Fruit fly (Drosophila melanogaster) whole organism, embryonic: ENCODE measurements around the gene prt.

Experiments
- Antp ChIP-seq: fragments of 200-800 bp; sonication (Bioruptor generic); optimal IDR thresholded peaks from 3 replicates; lab custom pipeline; 2016; ENCODE audit warnings: missing biosample characterization, missing genetic modification characterization
- CG12155 ChIP-seq: fragments of 200-800 bp; sonication (Bioruptor generic); optimal IDR thresholded peaks from 3 replicates; lab custom pipeline; 2016; ENCODE audit warnings: missing biosample characterization, missing genetic modification characterization
- CG12391 ChIP-seq: fragments of 200-800 bp; sonication (Bioruptor generic); optimal IDR thresholded peaks from 3 replicates; lab custom pipeline; 2018; ENCODE audit warnings: missing biosample characterization, mild to moderate bottlenecking, missing genetic modification characterization, moderate library complexity
- CG1529 ChIP-seq: fragments of 200-800 bp; sonication (Bioruptor generic); optimal IDR thresholded peaks from 3 replicates; lab custom pipeline; 2018; ENCODE audit warnings: missing biosample characterization, missing genetic modification characterization
- CG1603 ChIP-seq: fragments of 200-800 bp; sonication (Bioruptor generic); optimal IDR thresholded peaks from 2 replicates; lab custom pipeline; 2019; ENCODE audit warnings: missing biosample characterization, mild to moderate bottlenecking, missing genetic modification characterization, moderate library complexity
- CG1647 ChIP-seq: fragments of 200-800 bp; sonication (Bioruptor generic); optimal IDR thresholded peaks from 3 replicates; lab custom pipeline; 2016; ENCODE audit warnings: missing biosample characterization, missing genetic modification characterization
- CG17328 ChIP-seq: fragments of 200-800 bp; sonication (Bioruptor generic); IDR thresholded peaks from 2 replicates; pipeline ENCODE4 v1.3.6; 2022; ENCODE audit warnings: missing biosample characterization, missing genetic modification characterization
- CG17912 ChIP-seq: fragments of 200-800 bp; sonication (Bioruptor generic); optimal IDR thresholded peaks from 2 replicates; lab custom pipeline; 2018; ENCODE audit warnings: missing biosample characterization, mild to moderate bottlenecking, missing genetic modification characterization
- CG2678 ChIP-seq: fragments of 200-800 bp; sonication (Bioruptor generic); optimal IDR thresholded peaks from 3 replicates; lab custom pipeline; 2019; ENCODE audit warnings: missing biosample characterization, mild to moderate bottlenecking, missing genetic modification characterization, moderate library complexity
- CG33557 ChIP-seq: fragments of 200-800 bp; sonication (Bioruptor generic); optimal IDR thresholded peaks from 2 replicates; lab custom pipeline; 2019; ENCODE audit warnings: missing biosample characterization, mild to moderate bottlenecking, missing genetic modification characterization, moderate library complexity
- CG4424 ChIP-seq: fragments of 200-800 bp; sonication (Bioruptor generic); optimal IDR thresholded peaks from 3 replicates; lab custom pipeline; 2016; ENCODE audit warnings: missing biosample characterization, missing genetic modification characterization
- CG4707 ChIP-seq: fragments of 200-800 bp; sonication (Bioruptor generic); optimal IDR thresholded peaks from 2 replicates; lab custom pipeline; 2018; ENCODE audit warnings: missing biosample characterization, mild to moderate bottlenecking, missing genetic modification characterization, moderate library complexity
- CG7271 ChIP-seq: fragments of 200-800 bp; sonication (Bioruptor generic); optimal IDR thresholded peaks from 2 replicates; lab custom pipeline; 2018; ENCODE audit warnings: missing biosample characterization, mild to moderate bottlenecking, missing genetic modification characterization, moderate library complexity
- CG8281 ChIP-seq: fragments of 200-800 bp; sonication (Bioruptor generic); optimal IDR thresholded peaks from 2 replicates; lab custom pipeline; 2018; ENCODE audit warnings: missing biosample characterization, mild to moderate bottlenecking, missing genetic modification characterization, moderate library complexity
- CG8388 ChIP-seq: fragments of 200-800 bp; sonication (Bioruptor generic); optimal IDR thresholded peaks from 2 replicates; lab custom pipeline; 2019; ENCODE audit warnings: missing biosample characterization, mild to moderate bottlenecking, missing genetic modification characterization, moderate library complexity
- CG8478 ChIP-seq: fragments of >200 bp; optimal IDR thresholded peaks from 2 replicates; lab custom pipeline; 2018
- Chrac-16 ChIP-seq: fragments of 200-800 bp; sonication (Bioruptor generic); optimal IDR thresholded peaks from 3 replicates; lab custom pipeline; 2016; ENCODE audit warnings: missing biosample characterization, missing genetic modification characterization
- Dad ChIP-seq: fragments of 200-800 bp; sonication (Bioruptor generic); optimal IDR thresholded peaks from 3 replicates; lab custom pipeline; 2016; ENCODE audit warnings: missing biosample characterization, missing genetic modification characterization
- Dfd ChIP-seq, 2 experiments: fragments of >200 bp; optimal IDR thresholded peaks; 2 replicates each; lab custom pipeline; 2017; ENCODE audit warnings: missing biosample characterization in 2 of 2, missing genetic modification characterization in 2 of 2
- Dip2 ChIP-seq: fragments of 200-800 bp; sonication (Bioruptor generic); IDR thresholded peaks from 2 replicates; pipeline ENCODE4 v1.3.6; 2022; ENCODE audit warnings: missing biosample characterization, missing genetic modification characterization
- Doc2 ChIP-seq: fragments of 200-800 bp; sonication (Bioruptor generic); IDR thresholded peaks from 2 replicates; pipeline ENCODE4 v1.3.6; 2022; ENCODE audit warnings: missing biosample characterization, missing genetic modification characterization
- Gsc ChIP-seq: fragments of 200-800 bp; sonication (Bioruptor generic); IDR thresholded peaks from 2 replicates; pipeline ENCODE4 v1.3.6; 2022; ENCODE audit warnings: missing biosample characterization, missing genetic modification characterization
- H15 ChIP-seq: fragments of 200-800 bp; sonication (Bioruptor generic); IDR thresholded peaks from 3 replicates; pipeline ENCODE4 v1.3.6; 2022; ENCODE audit warnings: missing biosample characterization, missing genetic modification characterization
- HLH3B ChIP-seq: fragments of 200-800 bp; sonication (Bioruptor generic); IDR thresholded peaks from 2 replicates; pipeline ENCODE4 v1.3.6; 2022; ENCODE audit warnings: missing biosample characterization, missing genetic modification characterization
- HLHmδ ChIP-seq: fragments of 200-800 bp; sonication (Bioruptor generic); optimal IDR thresholded peaks from 2 replicates; lab custom pipeline; 2018; ENCODE audit warnings: missing biosample characterization, mild to moderate bottlenecking, missing genetic modification characterization, moderate library complexity
- Hand ChIP-seq: fragments of 200-800 bp; sonication (Bioruptor generic); optimal IDR thresholded peaks from 2 replicates; lab custom pipeline; 2017; ENCODE audit warnings: mild to moderate bottlenecking, missing biosample characterization, missing genetic modification reagents, missing genetic modification characterization
- Hr3 ChIP-seq: fragments of 200-800 bp; sonication (Bioruptor generic); optimal IDR thresholded peaks from 3 replicates; lab custom pipeline; 2016; ENCODE audit warnings: missing biosample characterization, missing genetic modification characterization
- Meics ChIP-seq: fragments of 200-800 bp; sonication (Bioruptor generic); optimal IDR thresholded peaks from 2 replicates; lab custom pipeline; 2017; ENCODE audit warnings: missing biosample characterization, mild to moderate bottlenecking, missing genetic modification characterization
- Mes4 ChIP-seq: fragments of 200-800 bp; sonication (Bioruptor generic); optimal IDR thresholded peaks from 2 replicates; lab custom pipeline; 2016; ENCODE audit warnings: missing biosample characterization, missing genetic modification characterization
- Poxn ChIP-seq: fragments of 200-800 bp; sonication (Bioruptor generic); IDR thresholded peaks from 2 replicates; pipeline ENCODE4 v1.3.6; 2022; ENCODE audit warnings: missing biosample characterization, missing genetic modification characterization
- Scr ChIP-seq: fragments of 200-800 bp; sonication (Bioruptor generic); IDR thresholded peaks from 2 replicates; pipeline ENCODE4 v1.3.6; 2022; ENCODE audit warnings: missing biosample characterization, missing genetic modification characterization; ENCODE audit not compliant: partially characterized antibody
- Side ChIP-seq: fragments of 200-800 bp; sonication (Bioruptor generic); optimal IDR thresholded peaks from 2 replicates; lab custom pipeline; 2016; ENCODE audit warnings: missing biosample characterization, missing genetic modification characterization
- Sry-β ChIP-seq: fragments of 200-800 bp; sonication (Bioruptor generic); optimal IDR thresholded peaks from 2 replicates; lab custom pipeline; 2018; ENCODE audit warnings: missing biosample characterization, mild to moderate bottlenecking, missing genetic modification characterization, moderate library complexity
- cas ChIP-seq: fragments of 200-800 bp; sonication (Bioruptor generic); IDR thresholded peaks from 2 replicates; pipeline ENCODE4 v1.3.6; 2022; ENCODE audit warnings: missing biosample characterization, missing genetic modification characterization
- fd96Cb ChIP-seq: fragments of 200-800 bp; sonication (Bioruptor generic); optimal IDR thresholded peaks from 2 replicates; lab custom pipeline; 2018; ENCODE audit warnings: missing biosample characterization, mild to moderate bottlenecking, missing genetic modification characterization, moderate library complexity
- inv ChIP-seq: fragments of 200-800 bp; sonication (Bioruptor generic); IDR thresholded peaks from 2 replicates; pipeline ENCODE4 v1.3.6; 2022; ENCODE audit warnings: missing biosample characterization, missing genetic modification characterization; ENCODE audit not compliant: partially characterized antibody
- lab ChIP-seq: fragments of 200-800 bp; sonication (Bioruptor generic); optimal IDR thresholded peaks from 3 replicates; lab custom pipeline; 2017; ENCODE audit warnings: missing biosample characterization, missing genetic modification characterization, mild to moderate bottlenecking, moderate library complexity, missing genetic modification reagents
- lbe ChIP-seq: fragments of 200-800 bp; sonication (Bioruptor generic); optimal IDR thresholded peaks from 2 replicates; lab custom pipeline; 2016; ENCODE audit warnings: missing biosample characterization, mild to moderate bottlenecking, missing genetic modification characterization
- maf-S ChIP-seq: fragments of 200-800 bp; sonication (Bioruptor generic); optimal IDR thresholded peaks from 2 replicates; lab custom pipeline; 2016; ENCODE audit warnings: missing biosample characterization, missing genetic modification characterization
- onecut ChIP-seq: fragments of 200-800 bp; sonication (Bioruptor generic); IDR thresholded peaks from 2 replicates; pipeline ENCODE4 v1.3.6; 2022; ENCODE audit warnings: missing biosample characterization, missing genetic modification characterization
- org-1 ChIP-seq: fragments of 200-800 bp; sonication (Bioruptor generic); optimal IDR thresholded peaks from 2 replicates; lab custom pipeline; 2017; ENCODE audit warnings: missing biosample characterization, missing genetic modification characterization
- phol ChIP-seq: fragments of 200-800 bp; sonication (Bioruptor generic); optimal IDR thresholded peaks from 3 replicates; lab custom pipeline; 2018; ENCODE audit warnings: missing biosample characterization, mild to moderate bottlenecking, missing genetic modification characterization, moderate library complexity
- prd ChIP-seq, 3 experiments: fragments of >200 bp in 2 of 3; fragments of 200-800 bp in 1 of 3; sonication (Bioruptor generic) in 1 of 3; optimal IDR thresholded peaks in 2 of 3; IDR thresholded peaks in 1 of 3; 2 replicates in 2 of 3; 3 replicates in 1 of 3; pipeline versions ENCODE4 v1.3.6 to Lab custom; 2017 to 2022; ENCODE audit warnings: missing biosample characterization in 1 of 3, missing genetic modification characterization in 1 of 3
- row ChIP-seq: fragments of 200-800 bp; sonication (Bioruptor generic); IDR thresholded peaks from 3 replicates; pipeline ENCODE4 v1.3.6; 2022; ENCODE audit warnings: missing biosample characterization, missing genetic modification characterization
- run ChIP-seq: fragments of 200-800 bp; sonication (Bioruptor generic); optimal IDR thresholded peaks from 3 replicates; lab custom pipeline; 2018; ENCODE audit warnings: missing biosample characterization, mild to moderate bottlenecking, missing genetic modification characterization
- sens-2 ChIP-seq: fragments of 200-800 bp; sonication (Bioruptor generic); IDR thresholded peaks from 2 replicates; pipeline ENCODE4 v1.3.6; 2022; ENCODE audit warnings: missing biosample characterization, missing genetic modification characterization
- sisA ChIP-seq: fragments of 200-800 bp; sonication (Bioruptor generic); IDR thresholded peaks from 2 replicates; pipeline ENCODE4 v1.3.6; 2022; ENCODE audit warnings: missing biosample characterization, missing genetic modification characterization
- trem ChIP-seq: fragments of 200-800 bp; optimal IDR thresholded peaks from 3 replicates; lab custom pipeline; 2019; ENCODE audit warnings: missing biosample characterization, mild to moderate bottlenecking, missing genetic modification characterization, moderate library complexity
- ttk ChIP-seq: fragments of 200-800 bp; sonication (Bioruptor generic); IDR thresholded peaks from 2 replicates; pipeline ENCODE4 v2.1.2; 2022; ENCODE audit warnings: missing biosample characterization, missing genetic modification characterization
- vvl ChIP-seq: fragments of 200-800 bp; sonication (Bioruptor generic); IDR thresholded peaks from 2 replicates; pipeline ENCODE4 v1.3.6; 2022; ENCODE audit warnings: missing biosample characterization, missing genetic modification characterization
- zfh2 ChIP-seq: fragments of 200-800 bp; sonication (Bioruptor generic); optimal IDR thresholded peaks from 2 replicates; lab custom pipeline; 2016; ENCODE audit warnings: missing biosample characterization, missing genetic modification characterization

The prt gene

DNA sequence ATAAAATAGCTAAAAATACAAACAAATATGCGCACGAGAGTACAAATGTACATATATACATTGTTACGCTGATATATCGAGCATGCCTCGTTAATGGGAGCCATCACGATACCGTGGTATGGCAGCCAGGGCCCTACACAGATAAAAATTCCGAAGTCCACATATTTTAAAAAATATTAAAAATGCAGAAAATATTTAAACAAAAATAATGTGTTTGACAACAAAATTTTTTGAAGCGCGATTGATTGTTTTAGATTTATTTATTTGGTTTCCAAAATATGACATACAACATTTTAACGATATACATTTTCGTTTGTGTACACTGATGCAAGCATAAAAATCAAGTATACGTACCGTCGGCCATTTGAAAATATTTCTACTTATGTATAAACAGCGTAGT, 27.9 kb upstream of the prt start (continued):
- TF ChIP-seq Dad (GFP tag; lab: Kevin White, UChicago) (peak; percentile 42), CG1603 (tag; lab: Kevin White, UChicago) (peak; percentile 51), Chrac-16 (GFP tag; lab: Kevin White, UChicago) (peak; percentile 56), Antp (peak; percentile 49), HLHmδ (GFP tag; lab: Kevin White, UChicago) (no peak), CG12155 (peak; percentile 84), ttk (GFP tag; lab: Robert Waterston, UW) (peak; percentile 64), sisA (GFP tag; lab: Robert Waterston, UW) (peak; percentile 72), fd96Cb (tag; lab: Kevin White, UChicago) (peak; percentile 49), Dfd (GFP tag; optimal IDR thresholded peaks at IDR 0.05; lab: Kevin White, UChicago) (no peak), CG8388 (GFP tag; lab: Kevin White, UChicago) (peak; percentile 31), Dip2 (GFP tag; lab: Robert Waterston, UW) (no peak), row (GFP tag; lab: Robert Waterston, UW) (peak; percentile 87), Poxn (GFP tag; lab: Robert Waterston, UW) (no peak; the same call in 1 of the 2 replicates), CG2678 (peak; percentile 90), CG1529 (GFP tag; lab: Kevin White, UChicago) (no peak), CG7271 (tag; lab: Kevin White, UChicago) (no peak), cas (GFP tag; lab: Robert Waterston, UW) (peak; percentile 77), maf-S (GFP tag; lab: Kevin White, UChicago) (peak; percentile 73), Scr (no peak), org-1 (GFP tag; lab: Kevin White, UChicago) (peak; percentile 73), CG12391 (peak; percentile 83), Meics (GFP tag; lab: Kevin White, UChicago) (peak; percentile 89), Sry-β (no peak), CG33557 (GFP tag; lab: Kevin White, UChicago) (no peak), Mes4 (GFP tag; lab: Kevin White, UChicago) (peak; percentile 16), zfh2 (GFP tag; lab: Kevin White, UChicago) (peak; percentile 86), onecut (GFP tag; lab: Robert Waterston, UW) (no peak), CG1647 (GFP tag; lab: Kevin White, UChicago) (peak; percentile 65), prd (optimal IDR thresholded peaks at IDR 0.05; lab: Kevin White, UChicago) (no peak), prd (GFP tag; IDR thresholded peaks at IDR 0.05; lab: Robert Waterston, UW) (peak; percentile 78), H15 (GFP tag; lab: Robert Waterston, UW) (peak; percentile 60; the same call in 1 of the 3 replicates), CG8478 (lab: Kevin White, UChicago) (no peak), CG17912 (GFP tag; lab: Kevin White, UChicago) (no peak), lab (peak; percentile 95), CG4707 (GFP tag; lab: Kevin White, UChicago) (no peak), sens-2 (no peak), Hr3 (peak; percentile 66), CG17328 (GFP tag; lab: Robert Waterston, UW) (peak; percentile 67), Gsc (GFP tag; lab: Robert Waterston, UW) (no peak), CG4424 (peak; percentile 64), Hand (GFP tag; lab: Kevin White, UChicago) (peak; percentile 86), vvl (GFP tag; lab: Robert Waterston, UW) (peak; percentile 88), HLH3B (GFP tag; lab: Robert Waterston, UW) (peak; percentile 79), Doc2 (GFP tag; lab: Robert Waterston, UW) (no peak), CG8281 (tag; lab: Kevin White, UChicago) (peak; percentile 10), inv (GFP tag; lab: Robert Waterston, UW) (no peak), Side (GFP tag; lab: Kevin White, UChicago) (peak; percentile 73), lbe (GFP tag; lab: Kevin White, UChicago) (peak; percentile 52), run (tag; lab: Kevin White, UChicago) (peak; percentile 60), trem (tag; lab: Kevin White, UChicago) (peak; percentile 1), phol (tag; lab: Kevin White, UChicago) (peak; percentile 69)
